Fruit fly (Drosophila melanogaster): ENCODE measurements around the gene CG11608.
A peak's percentile ranks its signal among the peaks of the same experiment; 100 is the strongest.

Gene CG11608

dm6 chr3R:12652736-12653135 lies 14.5 kb downstream of the CG11608 start:
- TF ChIP-seq cnc (optimal IDR thresholded peaks at IDR 0.05), result no peak

- TF ChIP-seq Mnt (GFP tag; optimal IDR thresholded peaks at IDR 0.05) (no peak), CG7045 (GFP tag; optimal IDR thresholded peaks at IDR 0.05) (peak; percentile 41), Hr96 (GFP tag; optimal IDR thresholded peaks at IDR 0.05) (peak; percentile 66), bab1 (GFP tag; optimal IDR thresholded peaks at IDR 0.05) (no peak), pad (GFP tag; optimal IDR thresholded peaks at IDR 0.05) (peak; percentile 30), Crg-1 (GFP tag; optimal IDR thresholded peaks at IDR 0.05) (no peak), ovo (GFP tag; optimal IDR thresholded peaks at IDR 0.05) (no peak), toe (GFP tag; optimal IDR thresholded peaks at IDR 0.05) (peak; percentile 40), CG7101 (tag; optimal IDR thresholded peaks at IDR 0.05) (peak; percentile 33), CG11617 (GFP tag; optimal IDR thresholded peaks at IDR 0.05) (no peak), CG1620 (GFP tag; optimal IDR thresholded peaks at IDR 0.05) (no peak), CG12768 (GFP tag; optimal IDR thresholded peaks at IDR 0.05) (peak; percentile 46), cnc (optimal IDR thresholded peaks at IDR 0.05) (no peak), kay (GFP tag; ENCODE audit: borderline replicate concordance) (no peak), CG33017 (tag; optimal IDR thresholded peaks at IDR 0.05) (peak; percentile 47), Clk (GFP tag; optimal IDR thresholded peaks at IDR 0.05) (no peak), CG5204 (GFP tag; optimal IDR thresholded peaks at IDR 0.05) (peak; percentile 55), cic (GFP tag; optimal IDR thresholded peaks at IDR 0.05) (no peak), tj (GFP tag; optimal IDR thresholded peaks at IDR 0.05) (peak; percentile 6), CG14711 (tag; optimal IDR thresholded peaks at IDR 0.05) (peak; percentile 27)
These were observed 15.4 kb downstream of the CG11608 start for dm6 chr3R:12653511-12654252.

DNA sequence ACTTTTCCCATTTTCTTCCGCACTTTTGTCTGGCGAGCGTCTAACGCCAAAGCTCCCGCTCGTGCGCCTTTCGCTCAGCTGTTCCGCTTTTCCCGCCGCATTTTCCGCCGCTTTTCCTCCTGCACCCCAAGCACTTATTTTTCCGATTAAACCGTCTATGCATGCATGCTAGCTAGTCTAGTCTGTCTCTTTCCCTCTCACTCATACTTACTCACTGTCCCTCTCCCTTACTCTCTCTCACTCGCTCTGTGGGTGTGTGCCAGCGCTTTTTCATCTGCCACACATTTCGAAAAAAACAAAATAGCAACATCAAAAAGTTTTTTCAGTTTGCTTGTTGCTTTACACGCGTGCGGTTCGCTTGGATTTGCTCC lies 16.0 kb downstream of the CG11608 start, which contains the start of gene CG6225:
Gene CG6225 (plus strand): TSS at position 325 of the 371 bp plus-strand sequence.
- no peak for TF ChIP-seq ovo (GFP tag; optimal IDR thresholded peaks at IDR 0.05)
- TF ChIP-seq CG1620 (GFP tag; optimal IDR thresholded peaks at IDR 0.05), result no peak
- TF ChIP-seq Mnt (GFP tag; optimal IDR thresholded peaks at IDR 0.05), result no peak
- TF ChIP-seq CG14711 (tag; optimal IDR thresholded peaks at IDR 0.05), result no peak
- no peak for TF ChIP-seq Crg-1 (GFP tag; optimal IDR thresholded peaks at IDR 0.05)
- no peak for TF ChIP-seq cic (GFP tag; optimal IDR thresholded peaks at IDR 0.05)
- TF ChIP-seq Clk (GFP tag; optimal IDR thresholded peaks at IDR 0.05), result no peak
- TF ChIP-seq toe (GFP tag; optimal IDR thresholded peaks at IDR 0.05), result no peak
- no peak for TF ChIP-seq CG12768 (GFP tag; optimal IDR thresholded peaks at IDR 0.05)
- no peak for TF ChIP-seq CG33017 (tag; optimal IDR thresholded peaks at IDR 0.05)
- no peak for TF ChIP-seq bab1 (GFP tag; optimal IDR thresholded peaks at IDR 0.05)
- TF ChIP-seq tj (GFP tag; optimal IDR thresholded peaks at IDR 0.05), result no peak
- TF ChIP-seq CG11617 (GFP tag; optimal IDR thresholded peaks at IDR 0.05), result no peak
- TF ChIP-seq pad (GFP tag; optimal IDR thresholded peaks at IDR 0.05), result no peak
- TF ChIP-seq CG5204 (GFP tag; optimal IDR thresholded peaks at IDR 0.05), result no peak

dm6 chr3R:12656946-12657566 lies 18.8 kb downstream of the CG11608 start:
- no peak for TF ChIP-seq CG11617 (GFP tag; optimal IDR thresholded peaks at IDR 0.05)

- TF ChIP-seq bab1 (GFP tag; optimal IDR thresholded peaks at IDR 0.05) (no peak), cnc (optimal IDR thresholded peaks at IDR 0.05) (no peak), Hr96 (GFP tag; optimal IDR thresholded peaks at IDR 0.05) (no peak), toe (GFP tag; optimal IDR thresholded peaks at IDR 0.05) (no peak), Crg-1 (GFP tag; optimal IDR thresholded peaks at IDR 0.05) (no peak), CG14711 (tag; optimal IDR thresholded peaks at IDR 0.05) (no peak), tj (GFP tag; optimal IDR thresholded peaks at IDR 0.05) (no peak), ovo (GFP tag; optimal IDR thresholded peaks at IDR 0.05) (no peak), CG7045 (GFP tag; optimal IDR thresholded peaks at IDR 0.05) (no peak), CG5204 (GFP tag; optimal IDR thresholded peaks at IDR 0.05) (no peak)
These were observed 24.2 kb downstream of the CG11608 start, which contains the start of gene CG14395 for dm6 chr3R:12662531-12662930. Gene CG14395 (plus strand): TSS chr3R:12662831.

dm6 chr3R:12666206-12666834 lies 28.0 kb downstream of the CG11608 start:
- no peak for TF ChIP-seq bab1 (GFP tag; optimal IDR thresholded peaks at IDR 0.05)
- no peak for TF ChIP-seq CG33017 (tag; optimal IDR thresholded peaks at IDR 0.05)
- no peak for TF ChIP-seq Mnt (GFP tag; optimal IDR thresholded peaks at IDR 0.05)
- no peak for TF ChIP-seq CG14711 (tag; optimal IDR thresholded peaks at IDR 0.05)
- TF ChIP-seq CG5204 (GFP tag; optimal IDR thresholded peaks at IDR 0.05), result no peak
- TF ChIP-seq Clk (GFP tag; optimal IDR thresholded peaks at IDR 0.05), result no peak
- no peak for TF ChIP-seq toe (GFP tag; optimal IDR thresholded peaks at IDR 0.05)
